Fruit fly (Drosophila melanogaster) whole organism, prepupa: Measurements from ENCODE around the gene MFS10.

Experiments used
- Blimp-1 ChIP-seq: fragments of 200-800 bp; sonication (Bioruptor generic); optimal IDR thresholded peaks from 3 replicates; lab custom pipeline; 2017; ENCODE audit warnings: missing biosample characterization, missing genetic modification characterization, mild to moderate bottlenecking, moderate library complexity, missing genetic modification reagents
- CG10669 ChIP-seq: fragments of 200-800 bp; sonication (Bioruptor generic); optimal IDR thresholded peaks from 3 replicates; lab custom pipeline; 2018; ENCODE audit warnings: missing biosample characterization, mild to moderate bottlenecking, missing genetic modification characterization, moderate library complexity
- CG11294 ChIP-seq: fragments of 200-800 bp; sonication (Bioruptor generic); IDR thresholded peaks from 2 replicates; pipeline ENCODE4 v1.3.6; 2022; ENCODE audit warnings: missing biosample characterization, missing genetic modification characterization
- CG11902 ChIP-seq: fragments of 200-800 bp; sonication (Bioruptor generic); optimal IDR thresholded peaks from 3 replicates; lab custom pipeline; 2016; ENCODE audit warnings: missing biosample characterization, missing genetic modification characterization
- CG15336 ChIP-seq: fragments of 200-800 bp; sonication (Bioruptor generic); IDR thresholded peaks from 2 replicates; pipeline ENCODE4 v1.3.6; 2022; ENCODE audit warnings: missing biosample characterization, missing genetic modification characterization
- CG16779 ChIP-seq: fragments of 200-800 bp; sonication (Bioruptor generic); optimal IDR thresholded peaks from 3 replicates; lab custom pipeline; 2017; ENCODE audit warnings: missing biosample characterization, mild to moderate bottlenecking, missing genetic modification characterization
- CG3032 ChIP-seq: fragments of 200-800 bp; optimal IDR thresholded peaks from 2 replicates; lab custom pipeline; 2019; ENCODE audit warnings: missing biosample characterization, mild to moderate bottlenecking, missing genetic modification characterization, moderate library complexity
- CG31627 ChIP-seq: fragments of 200-800 bp; sonication (Bioruptor generic); optimal IDR thresholded peaks from 3 replicates; lab custom pipeline; 2016; ENCODE audit warnings: missing biosample characterization, missing genetic modification characterization
- CG32006 ChIP-seq: fragments of 200-800 bp; sonication (Bioruptor generic); optimal IDR thresholded peaks from 3 replicates; lab custom pipeline; 2017; ENCODE audit warnings: missing biosample characterization, mild to moderate bottlenecking, missing genetic modification characterization
- CG3919 ChIP-seq: fragments of 200-800 bp; sonication (Bioruptor generic); optimal IDR thresholded peaks from 3 replicates; lab custom pipeline; 2016; ENCODE audit warnings: missing biosample characterization, missing genetic modification characterization
- CG4318 ChIP-seq: fragments of 200-800 bp; sonication (Bioruptor generic); optimal IDR thresholded peaks from 3 replicates; lab custom pipeline; 2017; ENCODE audit warnings: missing biosample characterization, mild to moderate bottlenecking, missing genetic modification characterization
- CG6163 ChIP-seq: fragments of 200-800 bp; sonication (Bioruptor generic); IDR thresholded peaks from 3 replicates; pipeline ENCODE4 v1.3.6; 2022; ENCODE audit warnings: missing biosample characterization, missing genetic modification characterization
- CG6276 ChIP-seq: fragments of 200-800 bp; sonication (Bioruptor generic); optimal IDR thresholded peaks from 2 replicates; lab custom pipeline; 2017; ENCODE audit warnings: missing biosample characterization, mild to moderate bottlenecking, missing genetic modification characterization
- CG6792 ChIP-seq: fragments of 200-800 bp; sonication (Bioruptor generic); optimal IDR thresholded peaks from 3 replicates; lab custom pipeline; 2016; ENCODE audit warnings: missing biosample characterization, missing genetic modification characterization
- CG7368 ChIP-seq: fragments of 200-800 bp; sonication (Bioruptor generic); optimal IDR thresholded peaks from 3 replicates; lab custom pipeline; 2016; ENCODE audit warnings: missing biosample characterization, missing genetic modification characterization
- CG8119 ChIP-seq: fragments of 200-800 bp; sonication (Bioruptor generic); IDR thresholded peaks from 3 replicates; pipeline ENCODE4 v1.3.6; 2022; ENCODE audit warnings: missing biosample characterization, missing genetic modification characterization
- CG8632 ChIP-seq: fragments of 200-800 bp; sonication (Bioruptor generic); optimal IDR thresholded peaks from 3 replicates; lab custom pipeline; 2016; ENCODE audit warnings: missing biosample characterization, missing genetic modification characterization
- CG9139 ChIP-seq: fragments of 200-800 bp; sonication (Bioruptor generic); optimal IDR thresholded peaks from 3 replicates; lab custom pipeline; 2017; ENCODE audit warnings: missing biosample characterization, mild to moderate bottlenecking, missing genetic modification characterization
- Eip93F ChIP-seq: fragments of 200-800 bp; sonication (Bioruptor generic); optimal IDR thresholded peaks from 2 replicates; lab custom pipeline; 2016; ENCODE audit warnings: missing biosample characterization, mild to moderate bottlenecking, missing genetic modification characterization
- Ets96B ChIP-seq: fragments of 200-800 bp; optimal IDR thresholded peaks from 2 replicates; lab custom pipeline; 2019; ENCODE audit warnings: missing biosample characterization, mild to moderate bottlenecking, missing genetic modification characterization, moderate library complexity
- Gug ChIP-seq: fragments of 200-800 bp; sonication (Bioruptor generic); IDR thresholded peaks from 2 replicates; pipeline ENCODE4 v1.3.6; 2022; ENCODE audit warnings: missing biosample characterization, missing genetic modification characterization
- Hr38 ChIP-seq: sonication (Bioruptor generic); optimal IDR thresholded peaks from 2 replicates; lab custom pipeline; 2016; ENCODE audit warnings: missing biosample characterization, missing genetic modification characterization
- Lpt ChIP-seq: fragments of 200-800 bp; sonication (Bioruptor generic); optimal IDR thresholded peaks from 3 replicates; lab custom pipeline; 2016; ENCODE audit warnings: missing biosample characterization, missing genetic modification characterization
- OdsH ChIP-seq: fragments of 200-800 bp; sonication (Bioruptor generic); optimal IDR thresholded peaks from 3 replicates; lab custom pipeline; 2016; ENCODE audit warnings: missing biosample characterization, missing genetic modification characterization
- Sox102F ChIP-seq: fragments of 200-800 bp; sonication (Bioruptor generic); optimal IDR thresholded peaks from 2 replicates; lab custom pipeline; 2016; ENCODE audit warnings: missing biosample characterization, mild to moderate bottlenecking, missing genetic modification characterization
- Sox14 ChIP-seq: fragments of 200-800 bp; sonication (Bioruptor generic); optimal IDR thresholded peaks from 3 replicates; lab custom pipeline; 2016; ENCODE audit warnings: missing biosample characterization, missing genetic modification characterization
- Sox15 ChIP-seq: fragments of 200-800 bp; sonication (Bioruptor generic); optimal IDR thresholded peaks from 3 replicates; lab custom pipeline; 2016; ENCODE audit warnings: missing biosample characterization, missing genetic modification characterization
- acj6 ChIP-seq: fragments of 200-800 bp; sonication (Bioruptor generic); optimal IDR thresholded peaks from 3 replicates; lab custom pipeline; 2016; ENCODE audit warnings: missing biosample characterization, missing genetic modification characterization
- dac ChIP-seq: fragments of 200-800 bp; sonication (Bioruptor generic); optimal IDR thresholded peaks from 2 replicates; lab custom pipeline; 2017; ENCODE audit warnings: missing biosample characterization, mild to moderate bottlenecking, missing genetic modification characterization
- eg ChIP-seq: fragments of 200-800 bp; sonication (Bioruptor generic); IDR thresholded peaks from 3 replicates; pipeline ENCODE4 v1.3.6; 2022; ENCODE audit warnings: missing biosample characterization, missing genetic modification characterization
- fd59A ChIP-seq: fragments of 200-800 bp; sonication (Bioruptor generic); optimal IDR thresholded peaks from 2 replicates; lab custom pipeline; 2017; ENCODE audit warnings: missing biosample characterization, mild to moderate bottlenecking, missing genetic modification characterization, missing genetic modification reagents
- fd85E ChIP-seq: fragments of 200-800 bp; sonication (Bioruptor generic); optimal IDR thresholded peaks from 3 replicates; lab custom pipeline; 2016; ENCODE audit warnings: missing biosample characterization, missing genetic modification characterization
- fkh ChIP-seq: fragments of 200-800 bp; sonication (Bioruptor generic); optimal IDR thresholded peaks from 3 replicates; lab custom pipeline; 2017; ENCODE audit warnings: missing biosample characterization, mild to moderate bottlenecking, missing genetic modification characterization, moderate library complexity
- net ChIP-seq: fragments of 200-800 bp; sonication (Bioruptor generic); optimal IDR thresholded peaks from 3 replicates; lab custom pipeline; 2016; ENCODE audit warnings: missing biosample characterization, missing genetic modification characterization
- pdm3 ChIP-seq: fragments of 200-800 bp; sonication (Bioruptor generic); optimal IDR thresholded peaks from 3 replicates; lab custom pipeline; 2016; ENCODE audit warnings: missing biosample characterization, missing genetic modification characterization
- salr ChIP-seq, 2 experiments: fragments of 200-800 bp; sonication (Bioruptor generic); optimal IDR thresholded peaks; 3 replicates each; lab custom pipeline; 2016 to 2018; ENCODE audit warnings: missing biosample characterization in 2 of 2, missing genetic modification characterization in 2 of 2, mild to moderate bottlenecking in 1 of 2
- spab ChIP-seq: fragments of 200-800 bp; sonication (Bioruptor generic); optimal IDR thresholded peaks from 2 replicates; lab custom pipeline; 2017; ENCODE audit warnings: missing biosample characterization, mild to moderate bottlenecking, missing genetic modification characterization, missing genetic modification reagents
- ss ChIP-seq, 2 experiments: fragments of 200-800 bp; sonication (Bioruptor generic); optimal IDR thresholded peaks; 2 replicates in 1 of 2; 3 replicates in 1 of 2; lab custom pipeline; 2017 to 2018; ENCODE audit warnings: mild to moderate bottlenecking in 2 of 2, missing biosample characterization in 2 of 2, missing genetic modification characterization in 2 of 2, moderate library complexity in 1 of 2
- topi ChIP-seq: fragments of 200-800 bp; sonication (Bioruptor generic); optimal IDR thresholded peaks from 3 replicates; lab custom pipeline; 2016; ENCODE audit warnings: missing biosample characterization, missing genetic modification characterization
- vri ChIP-seq: fragments of 200-800 bp; sonication (Bioruptor generic); optimal IDR thresholded peaks from 3 replicates; lab custom pipeline; 2016; ENCODE audit warnings: missing biosample characterization, mild to moderate bottlenecking, missing genetic modification characterization

The MFS10 gene

DNA sequence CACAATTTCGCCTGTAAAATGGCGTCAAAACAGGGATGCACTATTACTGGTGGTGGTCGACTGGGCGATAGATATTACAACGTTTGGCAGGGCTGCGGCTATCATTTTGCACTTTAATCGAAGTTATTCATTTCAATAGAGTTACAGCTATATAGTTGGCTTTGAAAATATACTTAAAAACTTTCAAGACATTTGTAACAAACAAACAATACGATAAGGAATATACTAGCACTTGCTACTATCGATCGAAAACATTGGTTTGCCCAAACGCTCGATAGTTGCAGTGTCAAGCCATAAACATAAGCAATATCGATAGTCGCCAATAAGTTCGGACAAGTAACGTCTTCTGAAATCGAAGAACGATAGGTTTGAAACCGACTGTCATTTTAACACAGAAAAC is 30.7 kb downstream of the MFS10 start, which contains the start of the genes Bap60 and CG12096 (continued):
- TF ChIP-seq CG3919 (GFP tag; lab: Kevin White, UChicago) (no peak), vri (GFP tag; lab: Kevin White, UChicago) (no peak), CG4318 (no peak), fkh (GFP tag; lab: Kevin White, UChicago) (no peak), Sox15 (GFP tag; lab: Kevin White, UChicago) (peak; percentile 57), CG11902 (peak; percentile 58), CG32006 (GFP tag; lab: Kevin White, UChicago) (peak; percentile 75), net (GFP tag; lab: Kevin White, UChicago) (no peak), CG8632 (GFP tag; lab: Kevin White, UChicago) (peak; percentile 56), CG31627 (GFP tag; lab: Kevin White, UChicago) (peak; percentile 82), CG16779 (tag; lab: Kevin White, UChicago) (no peak), acj6 (peak; percentile 63), Eip93F (GFP tag; lab: Kevin White, UChicago) (no peak), CG10669 (no peak), CG7368 (no peak), CG6276 (GFP tag; lab: Kevin White, UChicago) (no peak), Sox14 (peak; percentile 84), topi (GFP tag; lab: Kevin White, UChicago) (peak; percentile 78), Sox102F (GFP tag; lab: Kevin White, UChicago) (no peak), ss (GFP tag; optimal IDR thresholded peaks at IDR 0.05; lab: Kevin White, UChicago) (no peak), pdm3 (GFP tag; lab: Kevin White, UChicago) (peak; percentile 78), OdsH (no peak), Blimp-1 (GFP tag; lab: Kevin White, UChicago) (no peak), CG9139 (GFP tag; lab: Kevin White, UChicago) (no peak), CG11294 (no peak; the same call in 1 of the 2 replicates), Ets96B (tag; lab: Kevin White, UChicago) (peak; percentile 58), salr (GFP tag; optimal IDR thresholded peaks at IDR 0.05; lab: Kevin White, UChicago) (peak in 1 of 2 experiments; percentile 43), Lpt (GFP tag; lab: Kevin White, UChicago) (peak; percentile 25), fd59A (GFP tag; lab: Kevin White, UChicago) (no peak), dac (GFP tag; lab: Kevin White, UChicago) (peak; percentile 35), fd85E (GFP tag; lab: Kevin White, UChicago) (no peak), spab (no peak)
- TF ChIP-seq, all 60 proteins: peak for 31

DNA sequence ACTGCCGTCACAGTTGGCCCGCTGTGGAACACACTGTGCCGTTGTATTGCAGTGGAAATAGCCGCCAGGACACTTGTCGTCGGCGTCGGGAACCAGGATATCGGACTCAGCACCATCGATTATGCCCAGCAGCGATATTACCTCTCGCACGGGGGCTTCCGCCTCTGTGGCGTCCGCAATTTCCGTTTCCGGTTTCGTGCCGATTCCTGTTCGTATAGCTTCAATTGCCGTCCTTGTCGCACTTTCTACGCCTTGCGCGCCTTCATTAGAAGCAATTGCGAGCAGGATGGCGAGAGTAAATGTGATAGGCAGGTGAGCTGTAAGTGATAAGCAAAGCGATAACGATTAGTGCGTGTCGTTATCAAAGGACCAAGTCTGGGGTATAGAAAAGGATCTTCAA is 44.0 kb downstream of the MFS10 start:
- TF ChIP-seq salr (GFP tag; optimal IDR thresholded peaks at IDR 0.05; lab: Kevin White, UChicago) (no peak), acj6 (no peak), Gug (GFP tag; lab: Robert Waterston, UW) (no peak), CG3032 (no peak), spab (no peak), CG15336 (GFP tag; lab: Robert Waterston, UW) (no peak), CG6792 (no peak), Hr38 (no peak), Ets96B (tag; lab: Kevin White, UChicago) (no peak), CG6163 (no peak), net (GFP tag; lab: Kevin White, UChicago) (no peak), fkh (GFP tag; lab: Kevin White, UChicago) (no peak), CG8119 (no peak)

DNA sequence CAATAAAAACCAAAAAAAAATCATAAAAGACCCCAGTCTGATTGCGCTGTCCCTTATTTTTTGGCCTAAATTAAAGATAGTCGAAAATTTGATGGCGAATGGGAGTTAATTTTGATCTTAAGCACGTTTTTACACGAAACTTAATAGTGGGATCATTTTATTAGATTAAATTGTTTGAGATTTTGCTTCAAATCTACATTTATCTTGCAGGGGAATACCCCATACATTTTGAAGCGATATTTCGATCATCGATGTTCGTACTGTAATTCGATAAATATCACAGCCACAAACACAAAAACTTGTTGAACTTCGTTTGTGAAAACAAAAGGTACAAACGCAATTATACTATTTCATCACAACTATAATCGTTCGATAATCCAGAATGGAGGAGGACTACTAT is 48.9 kb downstream of the MFS10 start, which contains the start of gene CG32640:
Gene CG32640, plus strand, starts transcription at position 286 of the 400 bp plus-strand sequence.
- TF ChIP-seq eg (GFP tag; lab: Robert Waterston, UW): peak; percentile 50; the same call in 1 of the 3 replicates
- peak; percentile 34; the same call in 1 of the 2 replicates for TF ChIP-seq CG15336 (GFP tag; lab: Robert Waterston, UW)
